Worm (Caenorhabditis elegans) whole organism, mixed stage, embryonic: ENCODE data around the gene sfxn-1.1.

ENCODE experiments used
- M03D4.4 ChIP-seq: sonication (generic microtip); optimal IDR thresholded peaks from 2 replicates; lab custom pipeline; 2017; ENCODE audit warnings: mild to moderate bottlenecking, missing genetic modification characterization, missing compliant biosample characterization
- bed-3 ChIP-seq: fragments of 200-800 bp; sonication (Bioruptor generic); optimal IDR thresholded peaks from 3 replicates; lab custom pipeline; 2018; ENCODE audit warnings: mild to moderate bottlenecking, missing genetic modification characterization, moderate library complexity, missing compliant biosample characterization
- blmp-1 ChIP-seq: fragments of 150-350 bp; optimal IDR thresholded peaks from 2 replicates; lab custom pipeline; 2014; ENCODE audit warnings: missing biosample characterization, missing genetic modification characterization
- ceh-39 ChIP-seq: fragments of 150-350 bp; optimal IDR thresholded peaks from 2 replicates; lab custom pipeline; 2014; ENCODE audit warnings: missing biosample characterization, missing genetic modification characterization
- ceh-43 ChIP-seq: fragments of 200-800 bp; sonication (Bioruptor generic); optimal IDR thresholded peaks from 2 replicates; lab custom pipeline; 2018; ENCODE audit warnings: mild to moderate bottlenecking, missing genetic modification characterization, moderate library complexity, missing compliant biosample characterization
- ceh-83 ChIP-seq: fragments of 200-800 bp; sonication (Bioruptor generic); optimal IDR thresholded peaks from 2 replicates; lab custom pipeline; 2018; ENCODE audit warnings: mild to moderate bottlenecking, missing genetic modification characterization, missing compliant biosample characterization
- ces-1 ChIP-seq: fragments of 150-350 bp; optimal IDR thresholded peaks from 2 replicates; lab custom pipeline; 2014; ENCODE audit warnings: missing biosample characterization, missing genetic modification reagents, missing genetic modification characterization
- cnd-1 ChIP-seq: fragments of 200-800 bp; sonication (Bioruptor generic); optimal IDR thresholded peaks from 2 replicates; lab custom pipeline; 2018; ENCODE audit warnings: mild to moderate bottlenecking, missing genetic modification characterization, missing compliant biosample characterization
- elt-1 ChIP-seq: sonication (generic microtip); optimal IDR thresholded peaks from 2 replicates; lab custom pipeline; 2017; ENCODE audit warnings: missing genetic modification characterization, mild to moderate bottlenecking, missing compliant biosample characterization, antibody characterized with exemption, moderate library complexity, borderline replicate concordance; ENCODE audit not compliant: insufficient read depth
- elt-3 ChIP-seq: fragments of 150-350 bp; optimal IDR thresholded peaks from 2 replicates; lab custom pipeline; 2014; ENCODE audit warnings: missing biosample characterization, missing genetic modification characterization
- flh-1 ChIP-seq: fragments of 200-800 bp; sonication (Bioruptor generic); optimal IDR thresholded peaks from 2 replicates; lab custom pipeline; 2018; ENCODE audit warnings: mild to moderate bottlenecking, missing genetic modification characterization, moderate library complexity, missing compliant biosample characterization
- hlh-1 ChIP-seq: fragments of 150-350 bp; optimal IDR thresholded peaks from 2 replicates; lab custom pipeline; 2014; ENCODE audit warnings: missing biosample characterization, missing genetic modification reagents, missing genetic modification characterization
- lin-13 ChIP-seq: fragments of 150-350 bp; optimal IDR thresholded peaks from 2 replicates; lab custom pipeline; 2014; ENCODE audit warnings: missing biosample characterization, missing genetic modification characterization
- lin-32 ChIP-seq: fragments of 200-800 bp; sonication (Bioruptor generic); optimal IDR thresholded peaks from 2 replicates; lab custom pipeline; 2018; ENCODE audit warnings: mild to moderate bottlenecking, missing genetic modification characterization, missing compliant biosample characterization
- mab-5 ChIP-seq: fragments of 150-350 bp; optimal IDR thresholded peaks from 2 replicates; lab custom pipeline; 2014; ENCODE audit warnings: missing biosample characterization, missing genetic modification characterization
- mls-2 ChIP-seq: sonication (generic microtip); optimal IDR thresholded peaks from 2 replicates; lab custom pipeline; 2016; ENCODE audit warnings: mild to moderate bottlenecking, missing genetic modification characterization, moderate library complexity, missing compliant biosample characterization
- nhr-12 ChIP-seq: fragments of 150-350 bp; optimal IDR thresholded peaks from 2 replicates; lab custom pipeline; 2014; ENCODE audit warnings: missing biosample characterization, missing genetic modification characterization
- nhr-2 ChIP-seq: fragments of 150-350 bp; optimal IDR thresholded peaks from 2 replicates; lab custom pipeline; 2014; ENCODE audit warnings: missing biosample characterization, missing genetic modification characterization
- nhr-237 ChIP-seq: fragments of 150-350 bp; optimal IDR thresholded peaks from 2 replicates; lab custom pipeline; 2014; ENCODE audit warnings: missing biosample characterization, missing genetic modification characterization
- nhr-76 ChIP-seq: sonication (generic microtip); optimal IDR thresholded peaks from 2 replicates; lab custom pipeline; 2017; ENCODE audit warnings: missing biosample characterization, missing genetic modification characterization
- pha-4 ChIP-seq: fragments of 150-350 bp; optimal IDR thresholded peaks from 2 replicates; lab custom pipeline; 2018; ENCODE audit warnings: missing biosample characterization, missing genetic modification reagents, missing genetic modification characterization
- snpc-4 ChIP-seq: fragments of 150-350 bp; optimal IDR thresholded peaks from 2 replicates; lab custom pipeline; 2014; ENCODE audit warnings: missing biosample characterization, missing genetic modification characterization
- sptf-1 ChIP-seq: sonication (generic microtip); optimal IDR thresholded peaks from 2 replicates; lab custom pipeline; 2017; ENCODE audit warnings: mild to moderate bottlenecking, missing genetic modification characterization, moderate library complexity, missing compliant biosample characterization
- tbx-8 ChIP-seq: fragments of 200-800 bp; sonication (Bioruptor generic); optimal IDR thresholded peaks from 2 replicates; lab custom pipeline; 2018; ENCODE audit warnings: mild to moderate bottlenecking, missing genetic modification characterization, moderate library complexity, missing compliant biosample characterization
- unc-120 ChIP-seq: sonication (generic microtip); optimal IDR thresholded peaks from 2 replicates; lab custom pipeline; 2017; ENCODE audit warnings: missing genetic modification characterization, missing compliant biosample characterization; ENCODE audit not compliant: poor library complexity, severe bottlenecking
- unc-39 ChIP-seq: fragments of 150-350 bp; optimal IDR thresholded peaks from 2 replicates; lab custom pipeline; 2014; ENCODE audit warnings: missing biosample characterization, missing genetic modification characterization
- unc-62 ChIP-seq: fragments of 150-350 bp; optimal IDR thresholded peaks from 2 replicates; lab custom pipeline; 2014; ENCODE audit warnings: missing biosample characterization, missing genetic modification reagents, missing genetic modification characterization
- zip-8 ChIP-seq: fragments of 150-350 bp; optimal IDR thresholded peaks from 2 replicates; lab custom pipeline; 2014; ENCODE audit warnings: missing biosample characterization, missing genetic modification characterization
- ztf-11 ChIP-seq: fragments of 150-350 bp; optimal IDR thresholded peaks from 2 replicates; lab custom pipeline; 2014; ENCODE audit warnings: missing biosample characterization, missing genetic modification characterization

sfxn-1.1 gene

ce11 chrII:9523539-9524224 lies 5.0 kb upstream of the sfxn-1.1 start, which contains the start of gene mex-6:
TSS of gene mex-6 (plus strand) at chrII:9524174.
- TF ChIP-seq M03D4.4 (tag; lab: Kevin White, UChicago): no peak
- no peak for TF ChIP-seq nhr-12
- no peak for TF ChIP-seq elt-3 (tag; lab: Kevin White, UChicago)
- no peak for TF ChIP-seq lin-13 (tag; lab: Kevin White, UChicago)
- no peak for TF ChIP-seq ceh-83
- TF ChIP-seq elt-1 (tag; lab: Kevin White, UChicago): no peak
- no peak for TF ChIP-seq sptf-1
- TF ChIP-seq snpc-4: no peak
- no peak for TF ChIP-seq tbx-8 (GFP tag; lab: Kevin White, UChicago)
- TF ChIP-seq zip-8: no peak
- no peak for TF ChIP-seq nhr-237 (tag; lab: Kevin White, UChicago)
- no peak for TF ChIP-seq bed-3
- TF ChIP-seq lin-32: no peak
- TF ChIP-seq ces-1 (GFP tag; lab: Kevin White, UChicago): no peak
- TF ChIP-seq ceh-39 (tag; lab: Kevin White, UChicago): no peak

ce11 chrII:9522986-9523385 lies 4.3 kb upstream of the sfxn-1.1 start, which contains the start of gene AH6.17:
TSS of gene AH6.17 (plus strand) at chrII:9523170.
- no peak for TF ChIP-seq nhr-2 (tag; lab: Kevin White, UChicago)
- no peak for TF ChIP-seq ceh-83
- TF ChIP-seq ceh-43: no peak
- TF ChIP-seq ces-1 (GFP tag; lab: Kevin White, UChicago): no peak
- no peak for TF ChIP-seq sptf-1
- no peak for TF ChIP-seq unc-120 (tag; lab: Kevin White, UChicago)
- TF ChIP-seq tbx-8 (GFP tag; lab: Kevin White, UChicago): no peak
- no peak for TF ChIP-seq unc-62 (GFP tag; lab: Kevin White, UChicago)
- TF ChIP-seq bed-3: no peak
- no peak for TF ChIP-seq hlh-1 (tag; lab: Kevin White, UChicago)
- TF ChIP-seq, all 35 proteins: peak for 0

DNA sequence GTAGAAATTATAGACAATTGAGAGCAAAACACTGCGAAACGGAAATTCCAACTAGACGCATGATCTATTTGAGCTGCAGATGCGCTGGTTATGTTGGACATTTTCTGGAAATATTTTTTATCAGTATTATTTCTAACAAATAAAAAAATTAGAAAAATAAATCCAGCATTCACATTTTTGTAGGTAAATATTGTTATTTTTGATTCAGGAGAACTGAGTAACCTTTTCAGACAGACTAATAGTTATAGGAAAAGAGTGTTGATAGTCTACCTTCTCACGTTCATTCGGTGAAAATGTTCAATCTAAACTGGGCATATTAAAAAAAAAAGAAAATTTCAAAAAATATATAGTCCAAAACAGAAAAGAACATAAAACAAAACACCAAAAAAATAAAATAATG lies 2.9 kb upstream of the sfxn-1.1 start, which contains the start of gene sra-1:
Gene sra-1, minus strand, starts transcription at position 101 of the 400 bp plus-strand sequence.
- TF ChIP-seq pha-4 (tag; lab: Kevin White, UChicago): no peak
- TF ChIP-seq flh-1 (GFP tag; lab: Kevin White, UChicago): no peak
- TF ChIP-seq nhr-12: no peak

DNA sequence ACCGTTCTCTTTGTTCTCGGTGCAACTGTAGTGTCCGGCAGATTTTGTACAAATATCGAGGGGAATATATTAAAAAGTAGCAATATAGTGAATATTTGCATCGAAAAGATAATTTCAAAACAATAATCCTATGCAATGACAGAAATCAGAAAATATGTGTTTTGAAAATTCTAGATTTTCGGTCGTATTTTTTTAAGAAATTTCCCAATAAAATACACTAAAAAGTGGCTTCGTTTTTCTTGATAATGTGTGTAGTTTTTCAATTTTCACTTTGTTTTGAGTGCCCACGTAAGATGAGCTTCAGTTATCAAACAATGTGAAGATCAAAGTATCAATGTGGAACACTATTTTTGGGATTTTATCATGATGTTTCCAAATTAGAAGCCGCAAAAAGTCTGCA lies 1.8 kb downstream of the sfxn-1.1 start, which contains the start of gene gcy-1:
Gene gcy-1, minus strand, starts transcription at position 101 of the 400 bp plus-strand sequence.
- TF ChIP-seq pha-4 (tag; lab: Kevin White, UChicago) (no peak), mab-5 (tag; lab: Kevin White, UChicago) (no peak), ceh-39 (tag; lab: Kevin White, UChicago) (no peak), lin-32 (no peak)

DNA sequence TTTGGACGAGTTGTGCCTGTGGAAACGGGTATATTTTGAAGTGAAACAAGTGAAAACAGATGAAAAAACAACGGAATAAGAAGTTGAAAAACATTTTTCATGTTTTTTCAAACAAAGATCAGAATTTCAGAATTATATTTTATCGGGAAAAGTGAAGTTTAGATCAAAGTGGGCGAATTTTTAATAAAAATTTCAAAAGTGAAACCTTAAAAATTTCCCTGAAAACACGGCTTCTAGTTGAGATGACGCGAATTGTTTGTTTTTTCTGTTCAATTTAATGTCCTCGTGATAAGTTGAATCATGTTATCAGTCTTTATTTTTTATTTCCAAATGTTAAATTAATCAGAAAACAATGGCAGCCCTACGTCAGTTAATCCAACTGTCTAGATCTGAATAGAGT lies 11.5 kb downstream of the sfxn-1.1 start, which contains the start of gene gcy-3:
Gene gcy-3, minus strand, starts transcription at position 101 of the 400 bp plus-strand sequence.
- TF ChIP-seq nhr-2 (tag; lab: Kevin White, UChicago): no peak
- no peak for TF ChIP-seq snpc-4
- no peak for TF ChIP-seq ztf-11 (tag; lab: Kevin White, UChicago)
- TF ChIP-seq ces-1 (GFP tag; lab: Kevin White, UChicago): no peak
- no peak for TF ChIP-seq mls-2 (tag; lab: Kevin White, UChicago)
- TF ChIP-seq nhr-12: no peak
- no peak for TF ChIP-seq tbx-8 (GFP tag; lab: Kevin White, UChicago)
- no peak for TF ChIP-seq blmp-1 (tag; lab: Kevin White, UChicago)
- no peak for TF ChIP-seq pha-4 (tag; lab: Kevin White, UChicago)
- TF ChIP-seq bed-3: no peak
- TF ChIP-seq cnd-1 (tag; lab: Kevin White, UChicago): no peak
- TF ChIP-seq lin-32: no peak
- no peak for TF ChIP-seq elt-1 (tag; lab: Kevin White, UChicago)
- TF ChIP-seq unc-39 (tag; lab: Kevin White, UChicago): no peak
- no peak for TF ChIP-seq nhr-76 (tag; lab: Kevin White, UChicago)
- TF ChIP-seq hlh-1 (tag; lab: Kevin White, UChicago): no peak
- no peak for TF ChIP-seq ceh-83
